Fruit fly (Drosophila melanogaster) whole organism, prepupa: ENCODE measurements around the gene Cul5.

Experiments used
- CG10631 ChIP-seq: fragments of 200-800 bp; sonication (Bioruptor generic); optimal IDR thresholded peaks from 2 replicates; lab custom pipeline; 2016; ENCODE audit warnings: missing biosample characterization, missing genetic modification characterization
- CG11762 ChIP-seq: fragments of 200-800 bp; sonication (Bioruptor generic); optimal IDR thresholded peaks from 3 replicates; lab custom pipeline; 2016; ENCODE audit warnings: missing biosample characterization, missing genetic modification characterization; ENCODE audit not compliant: insufficient read depth
- CG15336 ChIP-seq: fragments of 200-800 bp; sonication (Bioruptor generic); IDR thresholded peaks from 2 replicates; pipeline ENCODE4 v1.3.6; 2022; ENCODE audit warnings: missing biosample characterization, missing genetic modification characterization
- CG1621 ChIP-seq: fragments of 200-800 bp; sonication (Bioruptor generic); optimal IDR thresholded peaks from 3 replicates; lab custom pipeline; 2018; ENCODE audit warnings: missing biosample characterization, mild to moderate bottlenecking, missing genetic modification characterization
- CG16779 ChIP-seq: fragments of 200-800 bp; sonication (Bioruptor generic); optimal IDR thresholded peaks from 3 replicates; lab custom pipeline; 2017; ENCODE audit warnings: missing biosample characterization, mild to moderate bottlenecking, missing genetic modification characterization
- CG3032 ChIP-seq: fragments of 200-800 bp; optimal IDR thresholded peaks from 2 replicates; lab custom pipeline; 2019; ENCODE audit warnings: missing biosample characterization, mild to moderate bottlenecking, missing genetic modification characterization, moderate library complexity
- CG31627 ChIP-seq: fragments of 200-800 bp; sonication (Bioruptor generic); optimal IDR thresholded peaks from 3 replicates; lab custom pipeline; 2016; ENCODE audit warnings: missing biosample characterization, missing genetic modification characterization
- CG32006 ChIP-seq: fragments of 200-800 bp; sonication (Bioruptor generic); optimal IDR thresholded peaks from 3 replicates; lab custom pipeline; 2017; ENCODE audit warnings: missing biosample characterization, mild to moderate bottlenecking, missing genetic modification characterization
- CG34406 ChIP-seq: fragments of 200-800 bp; sonication (Bioruptor generic); optimal IDR thresholded peaks from 3 replicates; lab custom pipeline; 2016; ENCODE audit warnings: missing biosample characterization, missing genetic modification characterization
- CG3919 ChIP-seq: fragments of 200-800 bp; sonication (Bioruptor generic); optimal IDR thresholded peaks from 3 replicates; lab custom pipeline; 2016; ENCODE audit warnings: missing biosample characterization, missing genetic modification characterization
- CG4318 ChIP-seq: fragments of 200-800 bp; sonication (Bioruptor generic); optimal IDR thresholded peaks from 3 replicates; lab custom pipeline; 2017; ENCODE audit warnings: missing biosample characterization, mild to moderate bottlenecking, missing genetic modification characterization
- CG6163 ChIP-seq: fragments of 200-800 bp; sonication (Bioruptor generic); IDR thresholded peaks from 3 replicates; pipeline ENCODE4 v1.3.6; 2022; ENCODE audit warnings: missing biosample characterization, missing genetic modification characterization
- CG6276 ChIP-seq: fragments of 200-800 bp; sonication (Bioruptor generic); optimal IDR thresholded peaks from 2 replicates; lab custom pipeline; 2017; ENCODE audit warnings: missing biosample characterization, mild to moderate bottlenecking, missing genetic modification characterization
- CG6792 ChIP-seq: fragments of 200-800 bp; sonication (Bioruptor generic); optimal IDR thresholded peaks from 3 replicates; lab custom pipeline; 2016; ENCODE audit warnings: missing biosample characterization, missing genetic modification characterization
- CG6854 ChIP-seq: fragments of 200-800 bp; sonication (Bioruptor generic); optimal IDR thresholded peaks from 2 replicates; lab custom pipeline; 2017; ENCODE audit warnings: missing biosample characterization, mild to moderate bottlenecking, missing genetic modification characterization
- CG8119 ChIP-seq: fragments of 200-800 bp; sonication (Bioruptor generic); IDR thresholded peaks from 3 replicates; pipeline ENCODE4 v1.3.6; 2022; ENCODE audit warnings: missing biosample characterization, missing genetic modification characterization
- Eip78C ChIP-seq: fragments of 200-800 bp; sonication (Bioruptor generic); peaks from one replicate; lab custom pipeline; 2016; ENCODE audit warnings: missing biosample characterization, missing genetic modification characterization
- Eip93F ChIP-seq: fragments of 200-800 bp; sonication (Bioruptor generic); optimal IDR thresholded peaks from 2 replicates; lab custom pipeline; 2016; ENCODE audit warnings: missing biosample characterization, mild to moderate bottlenecking, missing genetic modification characterization
- Ets21C ChIP-seq: fragments of 200-800 bp; sonication (Bioruptor generic); optimal IDR thresholded peaks from 3 replicates; lab custom pipeline; 2016; ENCODE audit warnings: missing biosample characterization, missing genetic modification characterization
- Hr39 ChIP-seq: fragments of 200-800 bp; sonication (Bioruptor generic); optimal IDR thresholded peaks from 2 replicates; lab custom pipeline; 2016; ENCODE audit warnings: missing biosample characterization, missing genetic modification characterization
- Hr4 ChIP-seq: fragments of 200-800 bp; sonication (Bioruptor generic); optimal IDR thresholded peaks from 3 replicates; lab custom pipeline; 2016; ENCODE audit warnings: missing biosample characterization, missing genetic modification characterization
- Met ChIP-seq: fragments of 200-800 bp; sonication (Bioruptor generic); optimal IDR thresholded peaks from 3 replicates; lab custom pipeline; 2016; ENCODE audit warnings: missing biosample characterization, missing genetic modification characterization
- Sox102F ChIP-seq: fragments of 200-800 bp; sonication (Bioruptor generic); optimal IDR thresholded peaks from 2 replicates; lab custom pipeline; 2016; ENCODE audit warnings: missing biosample characterization, mild to moderate bottlenecking, missing genetic modification characterization
- Sox14 ChIP-seq: fragments of 200-800 bp; sonication (Bioruptor generic); optimal IDR thresholded peaks from 3 replicates; lab custom pipeline; 2016; ENCODE audit warnings: missing biosample characterization, missing genetic modification characterization
- acj6 ChIP-seq: fragments of 200-800 bp; sonication (Bioruptor generic); optimal IDR thresholded peaks from 3 replicates; lab custom pipeline; 2016; ENCODE audit warnings: missing biosample characterization, missing genetic modification characterization
- eg ChIP-seq: fragments of 200-800 bp; sonication (Bioruptor generic); IDR thresholded peaks from 3 replicates; pipeline ENCODE4 v1.3.6; 2022; ENCODE audit warnings: missing biosample characterization, missing genetic modification characterization
- esn ChIP-seq: fragments of 200-800 bp; sonication (Bioruptor generic); optimal IDR thresholded peaks from 2 replicates; lab custom pipeline; 2016; ENCODE audit warnings: missing biosample characterization, mild to moderate bottlenecking, missing genetic modification characterization, moderate library complexity
- fd59A ChIP-seq: fragments of 200-800 bp; sonication (Bioruptor generic); optimal IDR thresholded peaks from 2 replicates; lab custom pipeline; 2017; ENCODE audit warnings: missing biosample characterization, mild to moderate bottlenecking, missing genetic modification characterization, missing genetic modification reagents
- fkh ChIP-seq: fragments of 200-800 bp; sonication (Bioruptor generic); optimal IDR thresholded peaks from 3 replicates; lab custom pipeline; 2017; ENCODE audit warnings: missing biosample characterization, mild to moderate bottlenecking, missing genetic modification characterization, moderate library complexity
- lz ChIP-seq: fragments of 200-800 bp; sonication (Bioruptor generic); optimal IDR thresholded peaks from 3 replicates; lab custom pipeline; 2016; ENCODE audit warnings: missing biosample characterization, missing genetic modification characterization
- net ChIP-seq: fragments of 200-800 bp; sonication (Bioruptor generic); optimal IDR thresholded peaks from 3 replicates; lab custom pipeline; 2016; ENCODE audit warnings: missing biosample characterization, missing genetic modification characterization
- pdm3 ChIP-seq: fragments of 200-800 bp; sonication (Bioruptor generic); optimal IDR thresholded peaks from 3 replicates; lab custom pipeline; 2016; ENCODE audit warnings: missing biosample characterization, missing genetic modification characterization
- salr ChIP-seq, 2 experiments: fragments of 200-800 bp; sonication (Bioruptor generic); optimal IDR thresholded peaks; 3 replicates each; lab custom pipeline; 2016 to 2018; ENCODE audit warnings: missing biosample characterization in 2 of 2, missing genetic modification characterization in 2 of 2, mild to moderate bottlenecking in 1 of 2
- ss ChIP-seq, 2 experiments: fragments of 200-800 bp; sonication (Bioruptor generic); optimal IDR thresholded peaks; 2 replicates in 1 of 2; 3 replicates in 1 of 2; lab custom pipeline; 2017 to 2018; ENCODE audit warnings: mild to moderate bottlenecking in 2 of 2, missing biosample characterization in 2 of 2, missing genetic modification characterization in 2 of 2, moderate library complexity in 1 of 2
- svp ChIP-seq: fragments of 200-800 bp; sonication (Bioruptor generic); peaks from one replicate; lab custom pipeline; 2016; ENCODE audit warnings: missing biosample characterization, missing genetic modification characterization
- topi ChIP-seq: fragments of 200-800 bp; sonication (Bioruptor generic); optimal IDR thresholded peaks from 3 replicates; lab custom pipeline; 2016; ENCODE audit warnings: missing biosample characterization, missing genetic modification characterization
- vri ChIP-seq: fragments of 200-800 bp; sonication (Bioruptor generic); optimal IDR thresholded peaks from 3 replicates; lab custom pipeline; 2016; ENCODE audit warnings: missing biosample characterization, mild to moderate bottlenecking, missing genetic modification characterization

Cul5 gene

DNA sequence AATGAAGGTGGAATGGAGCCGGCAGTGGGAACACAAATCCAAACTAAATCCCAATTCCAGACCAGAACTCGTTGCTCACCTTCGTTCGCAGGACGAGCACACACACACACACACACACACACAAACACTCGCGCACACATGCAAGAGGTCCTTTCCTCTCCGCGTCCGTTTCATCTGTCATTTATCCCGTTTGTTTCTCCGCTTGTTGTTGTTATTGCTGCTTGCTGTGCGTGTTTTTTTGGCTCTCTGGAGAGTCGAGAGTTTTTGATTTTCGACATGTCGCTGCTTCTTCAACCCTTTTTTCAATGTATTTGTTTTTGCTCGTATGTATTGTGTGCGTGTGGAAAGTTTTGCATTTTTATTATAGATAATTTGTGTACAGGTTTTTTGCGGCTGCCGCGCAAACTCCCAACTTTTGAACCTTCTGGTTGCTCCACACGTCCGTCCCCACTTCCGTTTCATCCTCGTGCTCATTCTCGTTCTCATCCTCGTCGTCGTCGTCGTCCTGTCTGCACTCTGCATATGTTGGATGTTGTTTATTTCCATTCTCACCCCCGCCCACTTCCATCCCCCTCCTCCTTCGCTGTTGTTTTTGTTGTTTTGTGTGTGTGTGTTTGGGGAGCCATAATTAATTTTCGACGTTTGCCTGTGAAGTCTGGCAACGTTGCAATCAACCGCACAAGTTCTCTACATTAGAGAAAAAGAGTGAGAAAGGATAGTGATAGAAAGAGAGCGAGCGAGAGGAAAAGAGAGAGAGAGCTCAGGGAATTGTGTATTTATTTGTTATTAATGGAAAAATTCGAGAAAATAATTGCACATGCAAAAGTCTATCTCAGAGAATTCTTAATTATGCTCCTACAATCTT is 6.7 kb upstream of the Cul5 start:
- TF ChIP-seq svp (GFP tag; lab: Kevin White, UChicago) (peak; percentile 47), CG6854 (GFP tag; lab: Kevin White, UChicago) (peak; percentile 17), pdm3 (GFP tag; lab: Kevin White, UChicago) (no peak), eg (0 out of 3 replicates have a peak, but pooled peaks have one; percentile 0), Eip78C (GFP tag; lab: Kevin White, UChicago) (peak; percentile 30)

DNA sequence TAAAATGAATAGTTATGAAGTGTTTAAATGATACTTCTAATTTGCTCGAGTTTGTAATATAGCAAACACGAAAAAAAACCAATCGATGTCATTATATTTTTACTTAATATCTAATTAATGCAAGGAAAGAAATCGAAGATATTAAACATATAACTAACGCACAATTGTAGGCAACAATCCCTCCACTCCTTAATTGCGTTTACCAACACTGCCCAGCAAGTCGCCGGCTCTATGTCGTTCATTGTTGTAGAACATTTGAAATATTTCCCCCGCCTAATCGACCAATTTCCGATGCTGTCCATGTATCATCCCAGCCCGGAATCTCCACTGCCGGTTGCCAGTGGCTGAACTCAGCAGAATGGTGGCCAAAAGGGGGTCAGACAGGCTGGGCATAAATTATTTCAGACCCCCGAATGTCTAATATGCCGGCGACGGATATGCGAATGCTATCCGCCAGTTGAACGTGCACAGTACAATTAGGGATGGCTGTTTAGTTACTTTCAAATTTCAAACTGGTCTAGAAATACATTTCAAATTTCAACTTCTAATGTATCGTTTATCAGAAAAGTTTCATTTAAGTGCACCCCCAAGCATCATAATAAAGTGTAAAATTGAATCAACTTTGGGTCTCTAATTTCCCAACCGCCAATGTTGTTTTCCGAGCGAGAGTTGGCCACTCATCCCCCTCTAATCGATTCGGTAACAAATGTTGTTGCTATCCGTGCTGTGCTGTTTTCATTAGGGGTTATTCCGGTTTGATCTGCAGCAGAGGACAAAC is 5.8 kb upstream of the Cul5 start:
- no peak for TF ChIP-seq fd59A
- TF ChIP-seq eg, result peak; percentile 49; the same call in 1 of the 3 replicates
- TF ChIP-seq Met (GFP tag; lab: Kevin White, UChicago), result peak; percentile 23
- TF ChIP-seq CG6163, result no peak
- TF ChIP-seq acj6 (GFP tag; lab: Kevin White, UChicago), result peak; percentile 8
- TF ChIP-seq CG11762 (GFP tag; lab: Kevin White, UChicago), result peak; percentile 2
- TF ChIP-seq Hr4 (GFP tag; lab: Kevin White, UChicago), result peak; percentile 23
- TF ChIP-seq lz (GFP tag; lab: Kevin White, UChicago), result no peak
- TF ChIP-seq CG32006, result peak; percentile 32
- TF ChIP-seq Hr39, result peak; percentile 7
- peak; percentile 12 for TF ChIP-seq vri (GFP tag; lab: Kevin White, UChicago)
- TF ChIP-seq CG8119 (GFP tag; lab: Robert Waterston, UW), result peak; percentile 35; the same call in 1 of the 3 replicates
- peak; percentile 35 for TF ChIP-seq Eip78C (GFP tag; lab: Kevin White, UChicago)
- peak; percentile 14 for TF ChIP-seq CG31627 (GFP tag; lab: Kevin White, UChicago)
- TF ChIP-seq topi, result peak; percentile 6
- TF ChIP-seq esn (GFP tag; lab: Kevin White, UChicago), result peak; percentile 37
- peak; percentile 34; the same call in 1 of the 2 replicates for TF ChIP-seq CG15336
- TF ChIP-seq CG3032 (tag; lab: Kevin White, UChicago), result no peak

DNA sequence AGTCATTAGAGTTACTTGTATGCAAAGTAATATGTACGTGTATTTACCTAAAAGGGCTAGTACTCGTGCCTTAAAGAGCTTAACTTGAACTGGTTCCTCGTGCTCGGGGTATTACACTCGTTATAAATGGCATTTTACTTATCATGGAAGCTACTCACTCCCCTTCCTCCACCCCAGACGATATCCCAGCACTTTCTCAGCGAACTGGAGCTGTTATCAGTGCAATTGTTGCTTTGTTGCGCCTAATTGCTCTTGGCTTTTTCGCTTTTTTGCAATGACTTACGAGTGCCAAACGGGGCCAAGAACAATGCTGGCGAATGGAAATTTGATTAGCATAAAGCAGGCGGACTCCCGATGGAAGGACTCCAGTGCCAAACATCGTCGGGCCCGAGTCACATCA is 4.3 kb upstream of the Cul5 start:
- no peak for TF ChIP-seq pdm3 (GFP tag; lab: Kevin White, UChicago)
- TF ChIP-seq CG34406 (GFP tag; lab: Kevin White, UChicago), result no peak
- peak; percentile 81 for TF ChIP-seq vri (GFP tag; lab: Kevin White, UChicago)
- TF ChIP-seq svp (GFP tag; lab: Kevin White, UChicago), result peak; percentile 59
- TF ChIP-seq CG6854 (GFP tag; lab: Kevin White, UChicago), result no peak
- TF ChIP-seq Eip78C (GFP tag; lab: Kevin White, UChicago), result peak; percentile 21
- no peak for TF ChIP-seq CG15336
- TF ChIP-seq Eip93F (GFP tag; lab: Kevin White, UChicago), result peak; percentile 47
- no peak for TF ChIP-seq eg
- TF ChIP-seq Sox14 (GFP tag; lab: Kevin White, UChicago), result peak; percentile 8

DNA sequence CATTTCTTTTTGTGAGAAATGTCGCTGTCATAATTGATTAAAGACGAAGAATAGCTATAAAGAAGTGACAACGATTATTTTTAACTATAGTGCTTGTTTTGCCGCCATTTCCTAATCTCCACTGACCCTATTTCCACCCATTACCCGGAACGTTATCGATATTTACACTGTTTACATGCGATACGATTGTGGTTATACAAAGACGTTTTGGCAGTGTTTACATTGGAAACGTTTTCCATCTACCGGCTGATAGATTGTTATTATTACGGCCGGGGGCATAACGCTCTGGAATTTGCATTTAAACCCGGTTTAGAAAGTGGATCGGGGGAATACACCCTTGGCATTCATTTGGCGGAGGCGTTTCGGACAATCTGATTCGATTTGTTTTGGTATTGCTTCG is 3.5 kb upstream of the Cul5 start:
- peak; percentile 83 for TF ChIP-seq fkh (GFP tag; lab: Kevin White, UChicago)
- TF ChIP-seq CG4318 (GFP tag; lab: Kevin White, UChicago), result no peak
- no peak for TF ChIP-seq Sox102F (GFP tag; lab: Kevin White, UChicago)
- no peak for TF ChIP-seq CG8119 (GFP tag; lab: Robert Waterston, UW)
- no peak for TF ChIP-seq CG3032 (tag; lab: Kevin White, UChicago)
- TF ChIP-seq Ets21C (GFP tag; lab: Kevin White, UChicago), result no peak
- TF ChIP-seq, all 60 proteins: peak for 1

DNA sequence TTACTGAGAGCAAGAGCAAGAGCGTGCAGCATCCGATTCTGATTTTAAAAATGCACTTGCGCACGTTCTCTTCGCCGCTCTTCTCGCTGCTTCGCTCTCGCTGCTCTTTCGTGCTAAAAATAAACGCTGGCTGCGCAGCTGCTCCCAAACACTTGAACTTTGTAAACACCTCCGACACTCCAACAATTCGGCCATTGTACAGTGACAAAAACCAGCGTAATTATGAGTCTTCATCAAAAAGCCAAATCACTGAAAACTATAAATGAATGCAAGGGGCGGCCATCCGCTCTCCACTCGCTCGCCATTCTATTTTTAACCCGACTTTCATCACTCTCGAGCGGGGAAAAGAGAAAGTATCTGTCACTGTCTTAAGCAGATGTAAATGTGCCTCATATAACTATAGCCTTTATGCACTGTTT is 1.9 kb upstream of the Cul5 start:
- TF ChIP-seq CG15336 (no peak), pdm3 (GFP tag; lab: Kevin White, UChicago) (peak; percentile 15), net (peak; percentile 73), Hr39 (peak; percentile 28), CG6854 (GFP tag; lab: Kevin White, UChicago) (peak; percentile 10), eg (no peak), CG16779 (tag; lab: Kevin White, UChicago) (no peak), Hr4 (GFP tag; lab: Kevin White, UChicago) (peak; percentile 49), CG10631 (GFP tag; lab: Kevin White, UChicago) (peak; percentile 18), CG34406 (GFP tag; lab: Kevin White, UChicago) (peak; percentile 26), salr (GFP tag; optimal IDR thresholded peaks at IDR 0.05; lab: Kevin White, UChicago) (peak in 1 of 2 experiments; percentile 35), CG1621 (tag; lab: Kevin White, UChicago) (peak; percentile 15), ss (GFP tag; optimal IDR thresholded peaks at IDR 0.05; lab: Kevin White, UChicago) (peak in 1 of 2 experiments; percentile 34), Eip93F (GFP tag; lab: Kevin White, UChicago) (no peak), lz (GFP tag; lab: Kevin White, UChicago) (peak; percentile 31), CG3919 (GFP tag; lab: Kevin White, UChicago) (peak; percentile 55), vri (GFP tag; lab: Kevin White, UChicago) (peak; percentile 44), topi (peak; percentile 62), fd59A (no peak), CG6276 (peak; percentile 12), CG6792 (GFP tag; lab: Kevin White, UChicago) (peak; percentile 35)
